Worm (Caenorhabditis elegans) whole organism, young adult: Measurements from ENCODE around the gene Y22D7AR.7.
A peak's percentile ranks its signal among the peaks of the same experiment; 100 is the strongest.

Source experiments
- B0336.3 ChIP-seq: fragments of 200-800 bp; sonication (Bioruptor generic); IDR thresholded peaks from 2 replicates; pipeline ENCODE4 v1.3.6; 2022; ENCODE audit warnings: missing genetic modification characterization, missing compliant biosample characterization
- C06A6.2 ChIP-seq: fragments of 200-800 bp; sonication (Bioruptor generic); conservative IDR thresholded peaks from 2 replicates; pipeline ENCODE4 v1.3.6; 2022; ENCODE audit warnings: missing genetic modification characterization, missing compliant biosample characterization
- F10E7.11 ChIP-seq: sonication (generic microtip); optimal IDR thresholded peaks from 2 replicates; lab custom pipeline; 2017; ENCODE audit warnings: mild to moderate bottlenecking, missing genetic modification characterization, moderate library complexity, missing compliant biosample characterization
- F23B12.7 ChIP-seq: sonication (generic microtip); optimal IDR thresholded peaks from 2 replicates; lab custom pipeline; 2017; ENCODE audit warnings: missing genetic modification characterization, mild to moderate bottlenecking, missing compliant biosample characterization, antibody characterized with exemption, moderate library complexity; ENCODE audit not compliant: insufficient read depth
- F39B2.1 ChIP-seq: fragments of 200-800 bp; sonication (Bioruptor generic); IDR thresholded peaks from 2 replicates; pipeline ENCODE4 v1.3.6; 2022; ENCODE audit warnings: missing genetic modification reagents, missing genetic modification characterization, missing compliant biosample characterization
- F49E8.2 ChIP-seq: sonication (generic microtip); optimal IDR thresholded peaks from 3 replicates; lab custom pipeline; 2017; ENCODE audit warnings: missing genetic modification characterization, mild to moderate bottlenecking, missing compliant biosample characterization, antibody characterized with exemption, moderate library complexity; ENCODE audit not compliant: insufficient read depth
- F57C9.4 ChIP-seq: sonication (generic microtip); optimal IDR thresholded peaks from 2 replicates; lab custom pipeline; 2017; ENCODE audit warnings: mild to moderate bottlenecking, missing genetic modification characterization, missing compliant biosample characterization
- T07F8.4 ChIP-seq: sonication (generic microtip); optimal IDR thresholded peaks from 2 replicates; lab custom pipeline; 2016; ENCODE audit warnings: mild to moderate bottlenecking, missing genetic modification characterization, moderate library complexity, missing compliant biosample characterization
- T26A5.8 ChIP-seq: sonication (generic microtip); optimal IDR thresholded peaks from 2 replicates; lab custom pipeline; 2016; ENCODE audit warnings: missing genetic modification characterization, missing compliant biosample characterization
- Y53F4B.3 ChIP-seq: fragments of 200-800 bp; sonication (Bioruptor generic); IDR thresholded peaks from 2 replicates; pipeline ENCODE4 v1.3.6; 2022; ENCODE audit warnings: missing genetic modification reagents, missing genetic modification characterization, missing compliant biosample characterization
- Y53G8AR.9 ChIP-seq: fragments of 200-800 bp; sonication (Bioruptor generic); conservative IDR thresholded peaks from 2 replicates; pipeline ENCODE4 v1.3.6; 2022; ENCODE audit warnings: missing genetic modification reagents, missing genetic modification characterization, missing compliant biosample characterization
- Y56A3A.18 ChIP-seq: fragments of 200-800 bp; sonication (Bioruptor generic); IDR thresholded peaks from 2 replicates; pipeline ENCODE4 v1.3.6; 2022; ENCODE audit warnings: missing genetic modification reagents, missing genetic modification characterization, missing compliant biosample characterization
- Y67H2A.10 ChIP-seq: fragments of 200-800 bp; sonication (Bioruptor generic); conservative IDR thresholded peaks from 2 replicates; pipeline ENCODE4 v1.3.6; 2022; ENCODE audit warnings: missing genetic modification reagents, missing genetic modification characterization, missing compliant biosample characterization
- aptf-2 ChIP-seq: fragments of 200-800 bp; sonication (Bioruptor generic); conservative IDR thresholded peaks from 2 replicates; pipeline ENCODE4 v1.3.6; 2022; ENCODE audit warnings: missing genetic modification reagents, missing genetic modification characterization, missing compliant biosample characterization
- attf-3 ChIP-seq: fragments of 200-800 bp; sonication (Bioruptor generic); conservative IDR thresholded peaks from 2 replicates; pipeline ENCODE4 v1.3.6; 2022; ENCODE audit warnings: missing genetic modification reagents, missing genetic modification characterization, missing compliant biosample characterization
- bed-1 ChIP-seq: fragments of 200-800 bp; sonication (Bioruptor generic); IDR thresholded peaks from 2 replicates; pipeline ENCODE4 v1.3.6; 2022; ENCODE audit warnings: missing genetic modification reagents, missing genetic modification characterization, missing compliant biosample characterization
- chd-7 ChIP-seq: sonication (generic microtip); optimal IDR thresholded peaks from 2 replicates; lab custom pipeline; 2016; ENCODE audit warnings: mild to moderate bottlenecking, missing genetic modification characterization, moderate library complexity, missing compliant biosample characterization
- dpff-1 ChIP-seq: sonication (generic microtip); optimal IDR thresholded peaks from 2 replicates; lab custom pipeline; 2017; ENCODE audit warnings: mild to moderate bottlenecking, missing genetic modification characterization, missing compliant biosample characterization
- dpl-1 ChIP-seq: fragments of 150-350 bp; optimal IDR thresholded peaks from 2 replicates; lab custom pipeline; 2014; ENCODE audit warnings: missing biosample characterization, missing genetic modification reagents, missing genetic modification characterization
- lag-1 ChIP-seq: fragments of 200-800 bp; sonication (Bioruptor generic); IDR thresholded peaks from 2 replicates; pipeline ENCODE4 v1.3.6; 2022; ENCODE audit warnings: missing genetic modification reagents, missing genetic modification characterization, missing compliant biosample characterization
- let-607 ChIP-seq, 2 experiments: fragments of 200-800 bp in 1 of 2; sonication (Bioruptor generic) in 1 of 2; sonication (generic microtip) in 1 of 2; optimal IDR thresholded peaks; 2 replicates each; lab custom pipeline; 2016 to 2018; ENCODE audit warnings: mild to moderate bottlenecking in 2 of 2, missing compliant biosample characterization in 2 of 2, missing genetic modification characterization in 2 of 2, moderate library complexity in 2 of 2, missing genotype in 1 of 2
- lin-26 ChIP-seq: fragments of 200-800 bp; sonication (Bioruptor generic); IDR thresholded peaks from 2 replicates; pipeline ENCODE4 v1.3.6; 2022; ENCODE audit warnings: missing genetic modification reagents, missing genetic modification characterization, missing compliant biosample characterization
- lin-35 ChIP-seq, 3 experiments: fragments of 150-350 bp in 2 of 3; sonication (generic microtip) in 1 of 3; optimal IDR thresholded peaks; 2 replicates each; lab custom pipeline; 2014 to 2018; ENCODE audit warnings: missing biosample characterization in 3 of 3, missing genetic modification characterization in 3 of 3, missing genetic modification reagents in 3 of 3
- lin-54 ChIP-seq: fragments of 200-800 bp; sonication (Bioruptor generic); optimal IDR thresholded peaks from 2 replicates; lab custom pipeline; 2018; ENCODE audit warnings: mild to moderate bottlenecking, missing genetic modification characterization, missing compliant biosample characterization
- nfyb-1 ChIP-seq: fragments of 200-800 bp; sonication (Bioruptor generic); IDR thresholded peaks from 2 replicates; pipeline ENCODE4 v1.3.6; 2022; ENCODE audit warnings: missing genetic modification reagents, missing genetic modification characterization, missing compliant biosample characterization
- nhr-179 ChIP-seq: sonication (generic microtip); optimal IDR thresholded peaks from 2 replicates; lab custom pipeline; 2016; ENCODE audit warnings: mild to moderate bottlenecking, missing genetic modification characterization, missing compliant biosample characterization
- rec-8 ChIP-seq, 2 experiments: sonication (generic microtip); optimal IDR thresholded peaks; 2 replicates each; lab custom pipeline; 2016; ENCODE audit warnings: mild to moderate bottlenecking in 2 of 2, missing genetic modification characterization in 2 of 2, missing genetic modification reagents in 2 of 2, missing genotype in 2 of 2, missing biosample characterization in 1 of 2, missing compliant biosample characterization in 1 of 2, moderate library complexity in 1 of 2
- somi-1 ChIP-seq: fragments of 200-800 bp; sonication (Bioruptor generic); optimal IDR thresholded peaks from 2 replicates; lab custom pipeline; 2018; ENCODE audit warnings: mild to moderate bottlenecking, missing genetic modification characterization, missing compliant biosample characterization
- unc-130 ChIP-seq: sonication (generic microtip); optimal IDR thresholded peaks from 2 replicates; lab custom pipeline; 2016; ENCODE audit warnings: missing genetic modification reagents, missing genetic modification characterization, missing compliant biosample characterization
- unc-62 ChIP-seq: fragments of 150-350 bp; optimal IDR thresholded peaks from 2 replicates; lab custom pipeline; 2014; ENCODE audit warnings: missing biosample characterization, missing genetic modification reagents, missing genetic modification characterization
- zfh-2 ChIP-seq: fragments of 200-800 bp; sonication (Bioruptor generic); conservative IDR thresholded peaks from 2 replicates; pipeline ENCODE4 v1.3.6; 2022; ENCODE audit warnings: missing genetic modification reagents, missing genetic modification characterization, missing compliant biosample characterization
- ztf-18 ChIP-seq: sonication (generic microtip); optimal IDR thresholded peaks from 2 replicates; lab custom pipeline; 2016; ENCODE audit warnings: missing genotype, mild to moderate bottlenecking, missing genetic modification characterization, missing compliant biosample characterization
- ztf-26 ChIP-seq: sonication (generic microtip); optimal IDR thresholded peaks from 2 replicates; lab custom pipeline; 2017; ENCODE audit warnings: missing genetic modification characterization, missing compliant biosample characterization
- ztf-28 ChIP-seq: fragments of 200-800 bp; sonication (Bioruptor generic); IDR thresholded peaks from 2 replicates; pipeline ENCODE4 v1.3.6; 2022; ENCODE audit warnings: missing genetic modification reagents, missing genetic modification characterization, missing compliant biosample characterization

Gene Y22D7AR.7

DNA sequence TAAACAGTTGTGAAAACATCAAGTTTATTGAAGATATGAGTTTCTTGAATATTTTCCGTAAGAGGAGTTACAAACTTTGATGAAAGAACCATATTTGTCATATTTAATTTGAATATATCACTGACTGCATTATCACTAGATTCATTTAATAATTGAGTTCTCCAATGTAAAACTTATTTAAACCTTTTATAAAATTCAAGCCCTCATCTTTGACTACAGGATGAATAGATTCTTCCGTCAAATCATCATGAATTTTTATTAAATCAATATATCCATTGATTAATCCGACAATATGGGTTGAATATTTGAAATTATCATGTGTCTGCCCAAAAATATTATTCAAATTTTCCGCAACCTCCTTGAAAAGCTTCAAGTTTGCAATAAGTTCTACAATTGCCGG, at the start of gene Y22D7AR.7:
Gene Y22D7AR.7, minus strand, starts transcription at position 101 of the 400 bp plus-strand sequence.
- no peak for TF ChIP-seq lin-26 (GFP tag; lab: Robert Waterston, UW)
- TF ChIP-seq Y53F4B.3 = no peak
- no peak for TF ChIP-seq C06A6.2 (GFP tag; lab: Robert Waterston, UW)
- TF ChIP-seq unc-130 = no peak
- no peak for TF ChIP-seq aptf-2

DNA sequence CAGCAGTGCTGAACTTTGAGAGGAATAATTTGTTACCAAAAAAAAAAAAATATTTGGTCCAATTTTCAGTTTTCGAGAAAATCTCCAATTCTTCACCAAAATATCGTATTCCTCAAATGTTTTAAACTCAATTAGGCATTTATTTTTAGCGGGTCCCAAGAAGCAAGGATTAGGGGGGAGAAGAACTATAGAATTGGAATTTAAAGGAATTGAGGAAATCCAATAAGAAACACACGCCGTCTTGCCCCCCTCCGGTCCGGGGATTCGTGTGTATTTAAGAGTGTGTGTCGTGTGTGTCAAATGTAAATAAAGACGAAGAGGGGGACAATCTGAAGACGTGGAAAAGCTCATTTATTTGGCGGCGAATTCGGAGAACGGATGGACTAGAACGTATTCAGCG, 45.5 kb upstream of the Y22D7AR.7 start:
- no peak for TF ChIP-seq lin-26 (GFP tag; lab: Robert Waterston, UW)
- no peak for TF ChIP-seq nhr-179
- no peak for TF ChIP-seq Y67H2A.10 (GFP tag; lab: Robert Waterston, UW)
- TF ChIP-seq F39B2.1 (GFP tag; lab: Robert Waterston, UW) = no peak

DNA sequence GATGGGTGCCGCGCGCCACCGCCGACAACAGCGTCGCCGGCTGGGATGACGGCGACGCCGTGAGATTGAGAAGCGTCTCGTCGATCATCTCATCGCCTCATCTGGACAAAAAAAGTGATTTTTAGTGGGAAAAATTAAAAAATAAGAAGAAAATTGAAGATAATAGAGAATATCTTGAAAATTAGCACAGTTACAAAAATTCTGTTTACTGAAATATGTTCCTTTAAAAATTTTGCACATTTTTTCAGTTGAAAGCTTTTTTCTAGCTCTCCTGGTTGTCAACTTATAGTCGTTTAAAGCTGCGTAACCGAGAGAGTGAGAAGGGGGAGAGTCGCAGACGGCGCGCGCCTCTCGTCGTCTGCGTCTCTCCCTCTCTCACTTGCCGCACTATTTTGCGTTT, 45.1 kb upstream of the Y22D7AR.7 start, which contains the start of gene ser-4:
Gene ser-4, minus strand, starts transcription at position 101 of the 400 bp plus-strand sequence.
- no peak for TF ChIP-seq dpff-1 (tag; lab: Kevin White, UChicago)
- TF ChIP-seq zfh-2 (GFP tag; lab: Robert Waterston, UW) = peak; percentile 41; the same call in 1 of the 2 replicates

DNA sequence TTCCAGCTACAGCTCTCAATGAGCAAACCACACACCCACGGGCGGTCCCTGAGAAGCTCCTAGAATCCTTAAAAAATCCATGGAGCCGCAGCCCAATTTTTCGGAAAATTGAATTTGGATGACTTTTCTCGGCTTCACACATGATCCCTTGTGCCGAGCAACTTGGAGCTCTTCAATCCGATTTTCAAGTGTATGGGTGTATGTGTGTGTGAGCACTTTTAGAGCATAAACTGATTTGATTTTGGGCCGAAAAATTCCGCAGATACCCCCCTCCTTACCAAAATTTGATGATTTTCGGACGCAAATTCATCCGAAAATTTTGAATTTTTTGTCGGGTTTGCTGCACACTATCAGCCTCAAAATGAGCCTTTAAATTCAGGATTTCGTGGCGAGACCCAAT, 44.0 kb upstream of the Y22D7AR.7 start:
- TF ChIP-seq F10E7.11 (no peak), let-607 (tag; optimal IDR thresholded peaks at IDR 0.05; lab: Kevin White, UChicago) (no peak), ztf-26 (tag; lab: Kevin White, UChicago) (no peak), ztf-18 (tag; lab: Kevin White, UChicago) (no peak), dpl-1 (GFP tag; lab: Kevin White, UChicago) (no peak), zfh-2 (GFP tag; lab: Robert Waterston, UW) (0 out of 2 replicates have a peak, but pooled peaks have one; percentile 22), lin-54 (GFP tag; lab: Kevin White, UChicago) (no peak), attf-3 (no peak)
- TF ChIP-seq, all 124 proteins: peak for 1

- TF ChIP-seq ztf-26 (tag; lab: Kevin White, UChicago) = no peak
- no peak for TF ChIP-seq unc-62 (GFP tag; lab: Kevin White, UChicago)
- no peak for TF ChIP-seq somi-1 (GFP tag; lab: Kevin White, UChicago)
- no peak for TF ChIP-seq lag-1 (GFP tag; lab: Robert Waterston, UW)
- TF ChIP-seq Y56A3A.18 = no peak
- no peak for TF ChIP-seq T07F8.4 (tag; lab: Kevin White, UChicago)
- TF ChIP-seq nfyb-1 (GFP tag; lab: Robert Waterston, UW) = no peak
- no peak for TF ChIP-seq chd-7 (tag; lab: Kevin White, UChicago)
- TF ChIP-seq dpl-1 (GFP tag; lab: Kevin White, UChicago) = no peak
- no peak for TF ChIP-seq F57C9.4
- no peak for TF ChIP-seq F49E8.2 (tag; lab: Kevin White, UChicago)
- no peak for TF ChIP-seq B0336.3 (GFP tag; lab: Robert Waterston, UW)
- no peak for TF ChIP-seq rec-8 (tag; optimal IDR thresholded peaks at IDR 0.05; lab: Kevin White, UChicago)
- no peak for TF ChIP-seq F23B12.7 (tag; lab: Kevin White, UChicago)
- no peak for TF ChIP-seq Y53G8AR.9
- TF ChIP-seq bed-1 (GFP tag; lab: Robert Waterston, UW) = no peak
- TF ChIP-seq lin-35 (GFP tag; optimal IDR thresholded peaks at IDR 0.05; lab: Kevin White, UChicago) = no peak
- no peak for TF ChIP-seq ztf-28 (GFP tag; lab: Robert Waterston, UW)
- TF ChIP-seq T26A5.8 = no peak
- TF ChIP-seq aptf-2 = no peak
These were observed 30.9 kb upstream of the Y22D7AR.7 start for ce11 chrIII:1718800-1719199.
